Worm (Caenorhabditis elegans): Measurements from ENCODE around the gene ugt-64.

- TF ChIP-seq ref-1 (GFP tag; conservative IDR thresholded peaks at IDR 0.05) (no peak), flt-1 (GFP tag; IDR thresholded peaks at IDR 0.05) (no peak), ztf-23 (GFP tag; IDR thresholded peaks at IDR 0.05) (no peak), klf-2 (GFP tag; conservative IDR thresholded peaks at IDR 0.05) (no peak), T22C8.4 (GFP tag; IDR thresholded peaks at IDR 0.05) (no peak)
These were observed 29.9 kb downstream of the ugt-64 start for ce11 chrV:3476228-3476627.

Data from whole organism, midembryonic.